Fruit fly (Drosophila melanogaster): ENCODE data around the gene CG11349.

Gene CG11349

DNA sequence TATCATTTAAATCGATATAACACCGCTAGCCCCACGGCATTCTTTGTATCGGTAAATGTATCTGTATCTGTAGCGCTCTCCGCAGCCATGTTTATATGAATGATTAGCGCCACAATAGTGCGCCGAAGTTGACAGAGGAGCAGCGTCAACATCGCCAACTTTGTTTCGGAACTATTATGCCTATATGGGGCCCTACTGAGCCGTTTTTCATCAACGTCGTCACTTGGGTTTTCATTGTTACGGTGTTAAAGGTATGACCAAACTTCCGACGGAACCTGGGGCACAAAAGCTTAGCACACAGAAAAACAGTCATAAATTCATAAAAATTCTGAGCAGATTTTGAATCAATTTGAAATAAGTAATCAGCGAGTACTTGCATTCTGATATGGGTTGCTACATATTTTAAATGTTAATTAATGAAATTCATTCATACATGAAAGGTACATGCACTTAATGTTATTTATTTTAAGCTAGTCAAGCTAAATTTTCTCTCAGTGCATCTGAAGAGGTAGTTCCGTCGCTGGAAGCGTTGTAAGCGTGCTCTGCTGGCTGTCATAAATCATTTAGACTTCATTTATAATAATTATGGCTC, 11.3 kb upstream of the CG11349 start, which contains the start of gene CG15023:
Gene CG15023 (minus strand): TSS at position 51 of the 592 bp plus-strand sequence.
- TF ChIP-seq jigr1 (GFP tag; IDR thresholded peaks at IDR 0.05) = no peak
- TF ChIP-seq CG12769 (tag; optimal IDR thresholded peaks at IDR 0.05) = peak; percentile 16
- TF ChIP-seq sc (optimal IDR thresholded peaks at IDR 0.05) = no peak
- no peak for TF ChIP-seq sc (GFP tag; optimal IDR thresholded peaks at IDR 0.05)
- no peak for TF ChIP-seq sens-2 (GFP tag; IDR thresholded peaks at IDR 0.05)
- TF ChIP-seq CG3726 (GFP tag; IDR thresholded peaks at IDR 0.05) = no peak
- 0 out of 3 replicates have a peak, but pooled peaks have one; percentile 30 for TF ChIP-seq CG17361 (GFP tag; IDR thresholded peaks at IDR 0.05)
- no peak for TF ChIP-seq Hey (tag; optimal IDR thresholded peaks at IDR 0.05)
- TF ChIP-seq Scr (GFP tag; IDR thresholded peaks at IDR 0.05; ENCODE audit: partially characterized antibody) = no peak
- no peak for TF ChIP-seq slp2 (GFP tag; optimal IDR thresholded peaks at IDR 0.05)
- no peak for TF ChIP-seq Ada2b (GFP tag; IDR thresholded peaks at IDR 0.05)
- TF ChIP-seq eve (GFP tag; optimal IDR thresholded peaks at IDR 0.05) = no peak
- TF ChIP-seq ranshi (GFP tag; IDR thresholded peaks at IDR 0.05) = peak; percentile 23; the same call in 1 of the 2 replicates
- no peak for TF ChIP-seq Lpt (GFP tag; optimal IDR thresholded peaks at IDR 0.05)
- no peak for TF ChIP-seq wek (GFP tag; optimal IDR thresholded peaks at IDR 0.05)
- TF ChIP-seq Ets65A (GFP tag) = peak; percentile 12
- no peak for TF ChIP-seq oc (tag; optimal IDR thresholded peaks at IDR 0.05)
- no peak for TF ChIP-seq jing (GFP tag; optimal IDR thresholded peaks at IDR 0.05)
- TF ChIP-seq HmgD (GFP tag; optimal IDR thresholded peaks at IDR 0.05) = no peak
- TF ChIP-seq CG31388 (GFP tag; optimal IDR thresholded peaks at IDR 0.05) = no peak
- no peak for TF ChIP-seq pfk (GFP tag; optimal IDR thresholded peaks at IDR 0.05)
- peak; percentile 31; the same call in 1 of the 2 replicates for TF ChIP-seq MBD-R2 (GFP tag; IDR thresholded peaks at IDR 0.05)
- TF ChIP-seq Dip2 (GFP tag; IDR thresholded peaks at IDR 0.05) = no peak
- TF ChIP-seq CG6272 (GFP tag; IDR thresholded peaks at IDR 0.05) = no peak
- no peak for TF ChIP-seq run (tag; optimal IDR thresholded peaks at IDR 0.05)
- TF ChIP-seq CG34422 (GFP tag; IDR thresholded peaks at IDR 0.05) = 0 out of 3 replicates have a peak, but pooled peaks have one; percentile 27
- TF ChIP-seq Hmx (GFP tag; optimal IDR thresholded peaks at IDR 0.05) = no peak
- TF ChIP-seq CG5953 (GFP tag; IDR thresholded peaks at IDR 0.05) = no peak
- TF ChIP-seq disco-r (GFP tag; optimal IDR thresholded peaks at IDR 0.05) = no peak
- TF ChIP-seq Mad (GFP tag; optimal IDR thresholded peaks at IDR 0.05) = no peak
- TF ChIP-seq schlank (tag; optimal IDR thresholded peaks at IDR 0.05) = no peak
- no peak for TF ChIP-seq cwo (GFP tag; optimal IDR thresholded peaks at IDR 0.05)
- TF ChIP-seq CG17385 (GFP tag; optimal IDR thresholded peaks at IDR 0.05) = peak; percentile 13
- TF ChIP-seq Camta (GFP tag; optimal IDR thresholded peaks at IDR 0.05) = no peak
- 0 out of 3 replicates have a peak, but pooled peaks have one; percentile 31 for TF ChIP-seq CG2889 (GFP tag; IDR thresholded peaks at IDR 0.05)
- peak; percentile 14 for TF ChIP-seq CG9437 (GFP tag; optimal IDR thresholded peaks at IDR 0.05)
- no peak for TF ChIP-seq zen2 (GFP tag; IDR thresholded peaks at IDR 0.05; ENCODE audit: partially characterized antibody)
- TF ChIP-seq Antp (GFP tag; optimal IDR thresholded peaks at IDR 0.05) = no peak
- TF ChIP-seq sim (GFP tag; IDR thresholded peaks at IDR 0.05) = no peak
- no peak for TF ChIP-seq nerfin-1 (tag; optimal IDR thresholded peaks at IDR 0.05)
- TF ChIP-seq mld (GFP tag; IDR thresholded peaks at IDR 0.05; ENCODE audit: partially characterized antibody) = no peak
- TF ChIP-seq Hmr (GFP tag; optimal IDR thresholded peaks at IDR 0.05) = peak; percentile 41
- peak; percentile 19 for TF ChIP-seq CG30403 (GFP tag; optimal IDR thresholded peaks at IDR 0.05)
- no peak for TF ChIP-seq CG30431 (GFP tag; optimal IDR thresholded peaks at IDR 0.05)
- no peak for TF ChIP-seq br (optimal IDR thresholded peaks at IDR 0.05)
- no peak for TF ChIP-seq CG3065 (GFP tag; optimal IDR thresholded peaks at IDR 0.05)
- no peak for TF ChIP-seq chif (GFP tag; optimal IDR thresholded peaks at IDR 0.05)
- peak; percentile 35 for TF ChIP-seq CG3281 (GFP tag; optimal IDR thresholded peaks at IDR 0.05)
- no peak for TF ChIP-seq CG7271 (tag; optimal IDR thresholded peaks at IDR 0.05)
- TF ChIP-seq sima (GFP tag; optimal IDR thresholded peaks at IDR 0.05) = no peak
- TF ChIP-seq CHES-1-like (GFP tag; optimal IDR thresholded peaks at IDR 0.05) = no peak
- peak; percentile 38; the same call in 2 of the 3 replicates for TF ChIP-seq Aef1 (GFP tag; IDR thresholded peaks at IDR 0.05)
